Worm (Caenorhabditis elegans) whole organism, late embryonic: ENCODE results near the gene T25B9.5.

ENCODE experiments used
- ama-1 ChIP-seq: fragments of 150-350 bp; optimal IDR thresholded peaks from 2 replicates; lab custom pipeline; 2014
- ceh-18 ChIP-seq: sonication (generic microtip); optimal IDR thresholded peaks from 2 replicates; lab custom pipeline; 2016; ENCODE audit warnings: missing genetic modification characterization, missing compliant biosample characterization
- ceh-30 ChIP-seq: fragments of 150-350 bp; optimal IDR thresholded peaks from 2 replicates; lab custom pipeline; 2014; ENCODE audit warnings: missing biosample characterization, missing genetic modification characterization
- elt-4 ChIP-seq: sonication (generic microtip); optimal IDR thresholded peaks from 2 replicates; lab custom pipeline; 2016; ENCODE audit warnings: missing genetic modification characterization, missing compliant biosample characterization
- lin-11 ChIP-seq: fragments of 200-800 bp; sonication (Bioruptor generic); optimal IDR thresholded peaks from 2 replicates; lab custom pipeline; 2018; ENCODE audit warnings: mild to moderate bottlenecking, missing genetic modification characterization, missing compliant biosample characterization
- pag-3 ChIP-seq: sonication (generic microtip); optimal IDR thresholded peaks from 2 replicates; lab custom pipeline; 2016; ENCODE audit warnings: missing compliant biosample characterization, missing genetic modification characterization, borderline replicate concordance
- zip-5 ChIP-seq: sonication (generic microtip); optimal IDR thresholded peaks from 2 replicates; lab custom pipeline; 2016; ENCODE audit warnings: missing genetic modification characterization, missing compliant biosample characterization

DNA sequence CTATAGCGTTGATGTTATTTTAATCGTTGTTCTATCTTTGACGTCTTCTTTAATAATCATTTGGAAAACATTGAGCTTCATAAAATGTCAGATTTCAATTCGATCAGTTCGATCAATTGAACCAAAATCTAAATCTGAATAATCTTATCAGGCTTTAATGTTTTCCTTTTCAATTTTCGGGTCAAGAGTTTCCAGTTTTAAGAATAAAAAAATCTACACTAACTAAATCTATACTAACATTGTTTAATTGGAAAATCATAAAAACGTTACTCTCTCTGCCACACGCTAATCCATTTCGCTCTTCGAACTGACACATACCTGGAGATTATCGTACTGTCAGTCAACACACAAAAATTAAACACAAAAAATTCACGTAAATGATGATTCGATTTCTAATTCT lies 9.6 kb upstream of the T25B9.5 start, which contains the start of gene T25B9.11:
- no peak for TF ChIP-seq elt-4
- no peak for TF ChIP-seq zip-5 (tag; lab: Kevin White, UChicago)
- no peak for TF ChIP-seq ama-1 (lab: Kevin White, UChicago)
- TF ChIP-seq lin-11: no peak
- TF ChIP-seq pag-3 (tag; lab: Kevin White, UChicago): no peak
- no peak for TF ChIP-seq ceh-18 (tag; lab: Kevin White, UChicago)
- TF ChIP-seq ceh-30: no peak
